Worm (Caenorhabditis elegans) whole organism, mixed stage, embryonic: ENCODE measurements around the gene F20B6.9.

Experiments used
- M03D4.4 ChIP-seq: sonication (generic microtip); optimal IDR thresholded peaks from 2 replicates; lab custom pipeline; 2017; ENCODE audit warnings: mild to moderate bottlenecking, missing genetic modification characterization, missing compliant biosample characterization
- bed-3 ChIP-seq: fragments of 200-800 bp; sonication (Bioruptor generic); optimal IDR thresholded peaks from 3 replicates; lab custom pipeline; 2018; ENCODE audit warnings: mild to moderate bottlenecking, missing genetic modification characterization, moderate library complexity, missing compliant biosample characterization
- blmp-1 ChIP-seq: fragments of 150-350 bp; optimal IDR thresholded peaks from 2 replicates; lab custom pipeline; 2014; ENCODE audit warnings: missing biosample characterization, missing genetic modification characterization
- ceh-39 ChIP-seq: fragments of 150-350 bp; optimal IDR thresholded peaks from 2 replicates; lab custom pipeline; 2014; ENCODE audit warnings: missing biosample characterization, missing genetic modification characterization
- ceh-43 ChIP-seq: fragments of 200-800 bp; sonication (Bioruptor generic); optimal IDR thresholded peaks from 2 replicates; lab custom pipeline; 2018; ENCODE audit warnings: mild to moderate bottlenecking, missing genetic modification characterization, moderate library complexity, missing compliant biosample characterization
- ceh-83 ChIP-seq: fragments of 200-800 bp; sonication (Bioruptor generic); optimal IDR thresholded peaks from 2 replicates; lab custom pipeline; 2018; ENCODE audit warnings: mild to moderate bottlenecking, missing genetic modification characterization, missing compliant biosample characterization
- ces-1 ChIP-seq: fragments of 150-350 bp; optimal IDR thresholded peaks from 2 replicates; lab custom pipeline; 2014; ENCODE audit warnings: missing biosample characterization, missing genetic modification reagents, missing genetic modification characterization
- cnd-1 ChIP-seq: fragments of 200-800 bp; sonication (Bioruptor generic); optimal IDR thresholded peaks from 2 replicates; lab custom pipeline; 2018; ENCODE audit warnings: mild to moderate bottlenecking, missing genetic modification characterization, missing compliant biosample characterization
- drap-1 ChIP-seq: fragments of 200-800 bp; sonication (Bioruptor generic); optimal IDR thresholded peaks from 3 replicates; lab custom pipeline; 2018; ENCODE audit warnings: mild to moderate bottlenecking, missing genetic modification characterization, missing compliant biosample characterization
- elt-1 ChIP-seq: sonication (generic microtip); optimal IDR thresholded peaks from 2 replicates; lab custom pipeline; 2017; ENCODE audit warnings: missing genetic modification characterization, mild to moderate bottlenecking, missing compliant biosample characterization, antibody characterized with exemption, moderate library complexity, borderline replicate concordance; ENCODE audit not compliant: insufficient read depth
- elt-3 ChIP-seq: fragments of 150-350 bp; optimal IDR thresholded peaks from 2 replicates; lab custom pipeline; 2014; ENCODE audit warnings: missing biosample characterization, missing genetic modification characterization
- flh-1 ChIP-seq: fragments of 200-800 bp; sonication (Bioruptor generic); optimal IDR thresholded peaks from 2 replicates; lab custom pipeline; 2018; ENCODE audit warnings: mild to moderate bottlenecking, missing genetic modification characterization, moderate library complexity, missing compliant biosample characterization
- ham-2 ChIP-seq: fragments of 200-800 bp; sonication (Bioruptor generic); optimal IDR thresholded peaks from 2 replicates; lab custom pipeline; 2018; ENCODE audit warnings: mild to moderate bottlenecking, missing genetic modification characterization, missing compliant biosample characterization
- lin-13 ChIP-seq: fragments of 150-350 bp; optimal IDR thresholded peaks from 2 replicates; lab custom pipeline; 2014; ENCODE audit warnings: missing biosample characterization, missing genetic modification characterization
- lsy-2 ChIP-seq: fragments of 150-350 bp; optimal IDR thresholded peaks from 2 replicates; lab custom pipeline; 2014; ENCODE audit warnings: missing biosample characterization, missing genetic modification characterization
- mab-5 ChIP-seq: fragments of 150-350 bp; optimal IDR thresholded peaks from 2 replicates; lab custom pipeline; 2014; ENCODE audit warnings: missing biosample characterization, missing genetic modification characterization
- mls-2 ChIP-seq: sonication (generic microtip); optimal IDR thresholded peaks from 2 replicates; lab custom pipeline; 2016; ENCODE audit warnings: mild to moderate bottlenecking, missing genetic modification characterization, moderate library complexity, missing compliant biosample characterization
- nhr-12 ChIP-seq: fragments of 150-350 bp; optimal IDR thresholded peaks from 2 replicates; lab custom pipeline; 2014; ENCODE audit warnings: missing biosample characterization, missing genetic modification characterization
- nhr-2 ChIP-seq: fragments of 150-350 bp; optimal IDR thresholded peaks from 2 replicates; lab custom pipeline; 2014; ENCODE audit warnings: missing biosample characterization, missing genetic modification characterization
- nhr-28 ChIP-seq: fragments of 150-350 bp; optimal IDR thresholded peaks from 2 replicates; lab custom pipeline; 2014; ENCODE audit warnings: missing biosample characterization, missing genetic modification characterization
- nhr-76 ChIP-seq: sonication (generic microtip); optimal IDR thresholded peaks from 2 replicates; lab custom pipeline; 2017; ENCODE audit warnings: missing biosample characterization, missing genetic modification characterization
- pha-4 ChIP-seq: fragments of 150-350 bp; optimal IDR thresholded peaks from 2 replicates; lab custom pipeline; 2018; ENCODE audit warnings: missing biosample characterization, missing genetic modification reagents, missing genetic modification characterization
- sem-2 ChIP-seq: fragments of 200-800 bp; sonication (Bioruptor generic); optimal IDR thresholded peaks from 2 replicates; lab custom pipeline; 2018; ENCODE audit warnings: mild to moderate bottlenecking, missing genetic modification characterization, missing compliant biosample characterization
- snpc-4 ChIP-seq: fragments of 150-350 bp; optimal IDR thresholded peaks from 2 replicates; lab custom pipeline; 2014; ENCODE audit warnings: missing biosample characterization, missing genetic modification characterization
- sptf-1 ChIP-seq: sonication (generic microtip); optimal IDR thresholded peaks from 2 replicates; lab custom pipeline; 2017; ENCODE audit warnings: mild to moderate bottlenecking, missing genetic modification characterization, moderate library complexity, missing compliant biosample characterization
- unc-120 ChIP-seq: sonication (generic microtip); optimal IDR thresholded peaks from 2 replicates; lab custom pipeline; 2017; ENCODE audit warnings: missing genetic modification characterization, missing compliant biosample characterization; ENCODE audit not compliant: poor library complexity, severe bottlenecking
- unc-39 ChIP-seq: fragments of 150-350 bp; optimal IDR thresholded peaks from 2 replicates; lab custom pipeline; 2014; ENCODE audit warnings: missing biosample characterization, missing genetic modification characterization
- zip-8 ChIP-seq: fragments of 150-350 bp; optimal IDR thresholded peaks from 2 replicates; lab custom pipeline; 2014; ENCODE audit warnings: missing biosample characterization, missing genetic modification characterization
- ztf-11 ChIP-seq: fragments of 150-350 bp; optimal IDR thresholded peaks from 2 replicates; lab custom pipeline; 2014; ENCODE audit warnings: missing biosample characterization, missing genetic modification characterization

F20B6.9 gene

ce11 chrX:4222200-4222599 lies 14.9 kb upstream of the F20B6.9 start:
- no peak for TF ChIP-seq nhr-12 (tag; lab: Kevin White, UChicago)
- TF ChIP-seq blmp-1 (tag; lab: Kevin White, UChicago), result no peak
- no peak for TF ChIP-seq bed-3
- TF ChIP-seq unc-120 (tag; lab: Kevin White, UChicago), result peak; percentile 20
- TF ChIP-seq lsy-2, result peak; percentile 72
- TF ChIP-seq elt-3, result no peak
- TF ChIP-seq ceh-39 (tag; lab: Kevin White, UChicago), result no peak
- TF ChIP-seq snpc-4 (tag; lab: Kevin White, UChicago), result no peak
- no peak for TF ChIP-seq mls-2 (tag; lab: Kevin White, UChicago)
- TF ChIP-seq ces-1 (GFP tag; lab: Kevin White, UChicago), result no peak
- TF ChIP-seq M03D4.4 (tag; lab: Kevin White, UChicago), result no peak
- TF ChIP-seq ztf-11 (tag; lab: Kevin White, UChicago), result no peak
- TF ChIP-seq mab-5, result no peak
- TF ChIP-seq cnd-1 (tag; lab: Kevin White, UChicago), result no peak
- no peak for TF ChIP-seq ceh-43 (GFP tag; lab: Kevin White, UChicago)

- TF ChIP-seq M03D4.4 (tag; lab: Kevin White, UChicago) (no peak), nhr-2 (tag; lab: Kevin White, UChicago) (no peak), pha-4 (tag; lab: Kevin White, UChicago) (no peak), elt-1 (tag; lab: Kevin White, UChicago) (no peak)
These were observed 12.2 kb upstream of the F20B6.9 start for ce11 chrX:4219487-4219886.

- TF ChIP-seq lsy-2 (no peak), bed-3 (no peak), zip-8 (no peak), drap-1 (no peak)
- TF ChIP-seq, all 35 proteins: peak for 0
These were observed 10.9 kb upstream of the F20B6.9 start, which contains the start of gene W01H2.2 for ce11 chrX:4218174-4218573. Gene W01H2.2, minus strand, starts transcription at chrX:4218458.

DNA sequence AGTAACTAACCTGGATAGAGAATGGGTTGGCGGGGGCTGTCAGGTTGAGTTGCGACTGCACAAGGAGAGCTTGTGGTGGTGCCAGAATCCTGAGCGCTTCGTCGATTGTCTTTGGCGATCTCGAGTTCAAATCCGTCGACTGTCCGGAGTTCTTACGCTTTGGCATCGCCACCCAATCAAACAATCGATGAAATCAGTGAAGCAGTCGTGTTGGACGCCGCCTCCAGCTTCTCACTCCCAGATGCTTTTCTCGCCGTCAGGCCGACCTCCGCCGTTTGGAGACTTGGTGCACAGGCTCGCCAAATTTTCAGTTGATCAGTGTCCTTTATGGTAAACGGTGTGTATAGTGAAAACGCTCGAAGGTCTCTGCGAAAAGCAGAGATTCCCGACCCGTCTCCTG lies 9.6 kb upstream of the F20B6.9 start, which contains the start of the genes F20B6.10 and hpk-1:
F20B6.10 (minus strand) TSS at position 303 of the 400 bp plus-strand sequence.
hpk-1 (minus strand) TSS at position 397 of the 400 bp plus-strand sequence.
- TF ChIP-seq snpc-4 (tag; lab: Kevin White, UChicago) (no peak), zip-8 (no peak), nhr-2 (tag; lab: Kevin White, UChicago) (no peak), ceh-83 (GFP tag; lab: Kevin White, UChicago) (no peak), flh-1 (no peak), nhr-28 (tag; lab: Kevin White, UChicago) (no peak), lin-13 (tag; lab: Kevin White, UChicago) (no peak), ces-1 (GFP tag; lab: Kevin White, UChicago) (no peak), sptf-1 (tag; lab: Kevin White, UChicago) (no peak), sem-2 (GFP tag; lab: Kevin White, UChicago) (no peak), lsy-2 (no peak), drap-1 (no peak)

DNA sequence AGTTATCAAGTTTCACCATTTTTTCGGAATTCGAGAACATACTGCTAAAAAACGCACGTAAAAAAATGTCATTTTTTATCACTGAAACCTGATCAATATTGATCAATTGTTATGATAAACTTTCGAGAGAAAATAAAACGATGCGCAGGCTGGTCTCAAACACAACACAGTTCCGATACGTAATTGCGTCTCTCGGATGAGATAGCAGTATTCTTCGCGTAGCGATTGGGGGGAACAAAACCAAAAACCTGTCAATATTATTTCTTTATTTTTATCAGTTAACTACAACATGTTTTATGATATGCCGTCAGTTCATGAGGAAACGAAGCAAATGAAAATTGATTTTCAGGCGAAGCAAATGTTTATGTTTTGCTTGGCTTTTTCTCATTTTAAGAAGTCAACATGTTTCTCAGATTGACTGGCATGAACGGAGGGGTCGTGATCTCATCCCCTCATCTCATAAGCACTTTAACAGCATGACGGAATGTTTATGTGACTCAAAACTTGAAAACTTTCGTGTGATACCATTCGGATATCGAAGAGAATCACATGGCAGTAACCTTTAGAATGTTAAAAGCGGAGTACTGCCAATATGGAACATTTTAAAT lies 8.3 kb upstream of the F20B6.9 start:
- no peak for TF ChIP-seq snpc-4 (tag; lab: Kevin White, UChicago)
- TF ChIP-seq ham-2 (GFP tag; lab: Kevin White, UChicago), result no peak
- no peak for TF ChIP-seq blmp-1 (tag; lab: Kevin White, UChicago)
- no peak for TF ChIP-seq nhr-12 (tag; lab: Kevin White, UChicago)
- no peak for TF ChIP-seq drap-1
- no peak for TF ChIP-seq mls-2 (tag; lab: Kevin White, UChicago)
- no peak for TF ChIP-seq lsy-2
- no peak for TF ChIP-seq unc-39
- no peak for TF ChIP-seq nhr-76
- no peak for TF ChIP-seq lin-13 (tag; lab: Kevin White, UChicago)
- TF ChIP-seq bed-3, result no peak
- TF ChIP-seq sem-2 (GFP tag; lab: Kevin White, UChicago), result no peak
- TF ChIP-seq nhr-2 (tag; lab: Kevin White, UChicago), result no peak
- no peak for TF ChIP-seq elt-1 (tag; lab: Kevin White, UChicago)
- no peak for TF ChIP-seq flh-1
- TF ChIP-seq ceh-39 (tag; lab: Kevin White, UChicago), result no peak
- TF ChIP-seq unc-120 (tag; lab: Kevin White, UChicago), result no peak
